Fruit fly (Drosophila melanogaster) whole organism, wandering third instar larva: ENCODE measurements around the gene CG11417.

Experiments
- CG32264 ChIP-seq: fragments of 200-800 bp; sonication (Bioruptor generic); optimal IDR thresholded peaks from 2 replicates; lab custom pipeline; 2016; ENCODE audit warnings: missing biosample characterization, missing genetic modification characterization
- CG9705 ChIP-seq: fragments of 200-800 bp; sonication (Bioruptor generic); optimal IDR thresholded peaks from 2 replicates; lab custom pipeline; 2018; ENCODE audit warnings: missing biosample characterization, mild to moderate bottlenecking, missing genetic modification characterization
- CrebA ChIP-seq: fragments of 200-800 bp; sonication (Bioruptor generic); optimal IDR thresholded peaks from 2 replicates; lab custom pipeline; 2016; ENCODE audit warnings: missing biosample characterization, mild to moderate bottlenecking, missing genetic modification characterization, borderline replicate concordance
- Dfd ChIP-seq: fragments of >200 bp; optimal IDR thresholded peaks from 2 replicates; lab custom pipeline; 2017; ENCODE audit warnings: missing biosample characterization, missing genetic modification characterization
- Dif ChIP-seq: fragments of 200-275, 200-300 bp; sonication (Bioruptor generic); optimal IDR thresholded peaks from 2 replicates; lab custom pipeline; 2018; ENCODE audit warnings: missing biosample characterization, missing genetic modification characterization; ENCODE audit not compliant: partially characterized antibody
- GATAd ChIP-seq: sonication (Bioruptor generic); optimal IDR thresholded peaks from 2 replicates; lab custom pipeline; 2016; ENCODE audit warnings: missing biosample characterization, missing genetic modification characterization
- HLH106 ChIP-seq: fragments of 200-800 bp; optimal IDR thresholded peaks from 3 replicates; lab custom pipeline; 2019; ENCODE audit warnings: missing biosample characterization, mild to moderate bottlenecking, missing genetic modification characterization, moderate library complexity
- Hnf4 ChIP-seq: fragments of 200-800 bp; sonication (Bioruptor generic); optimal IDR thresholded peaks from 2 replicates; lab custom pipeline; 2016; ENCODE audit warnings: missing biosample characterization, mild to moderate bottlenecking, missing genetic modification characterization
- Hr78 ChIP-seq: fragments of >200 bp; optimal IDR thresholded peaks from 2 replicates; lab custom pipeline; 2017; ENCODE audit warnings: missing biosample characterization, missing genetic modification characterization
- Hr83 ChIP-seq: fragments of 200-300 bp; sonication (Bioruptor generic); optimal IDR thresholded peaks from 2 replicates; lab custom pipeline; 2016; ENCODE audit warnings: missing biosample characterization, mild to moderate bottlenecking, missing genetic modification characterization, moderate library complexity; ENCODE audit not compliant: poor library complexity, severe bottlenecking
- Jra ChIP-seq: sonication (Bioruptor generic); optimal IDR thresholded peaks from 2 replicates; lab custom pipeline; 2016; ENCODE audit warnings: missing biosample characterization, missing genetic modification characterization
- Mio ChIP-seq: sonication (Bioruptor generic); optimal IDR thresholded peaks from 2 replicates; lab custom pipeline; 2016; ENCODE audit warnings: missing biosample characterization, missing genetic modification characterization
- Myc ChIP-seq: fragments of >200 bp; optimal IDR thresholded peaks from 2 replicates; lab custom pipeline; 2017
- N ChIP-seq: fragments of >200 bp; optimal IDR thresholded peaks from 2 replicates; lab custom pipeline; 2018; ENCODE audit warnings: missing biosample characterization, missing external identifiers, missing genetic modification characterization
- OdsH ChIP-seq: fragments of 200-800 bp; sonication (Bioruptor generic); optimal IDR thresholded peaks from 2 replicates; lab custom pipeline; 2016; ENCODE audit warnings: missing biosample characterization, mild to moderate bottlenecking, missing genetic modification characterization
- Rel ChIP-seq, 2 experiments: fragments of 200-800 bp; sonication (Bioruptor generic) in 1 of 2; optimal IDR thresholded peaks; 2 replicates in 1 of 2; 3 replicates in 1 of 2; lab custom pipeline; 2016 to 2019; ENCODE audit warnings: mild to moderate bottlenecking in 2 of 2, missing biosample characterization in 2 of 2, missing genetic modification characterization in 2 of 2, moderate library complexity in 1 of 2
- Sp1 ChIP-seq: fragments of 200-800 bp; sonication (Bioruptor generic); optimal IDR thresholded peaks from 3 replicates; lab custom pipeline; 2019; ENCODE audit warnings: missing biosample characterization, mild to moderate bottlenecking, missing genetic modification characterization, moderate library complexity
- Vsx2 ChIP-seq: fragments of 200-300, 225-300 bp; sonication (Bioruptor generic); optimal IDR thresholded peaks from 2 replicates; lab custom pipeline; 2018; ENCODE audit warnings: missing biosample characterization, missing genetic modification characterization; ENCODE audit not compliant: partially characterized antibody
- br ChIP-seq: fragments of 200-800 bp; sonication (Bioruptor generic); optimal IDR thresholded peaks from 2 replicates; lab custom pipeline; 2016; ENCODE audit warnings: missing biosample characterization, missing genetic modification characterization
- brk ChIP-seq: fragments of 200-800 bp; sonication (Bioruptor generic); optimal IDR thresholded peaks from 2 replicates; lab custom pipeline; 2016; ENCODE audit warnings: missing biosample characterization, mild to moderate bottlenecking, missing genetic modification characterization
- dl ChIP-seq, 2 experiments: fragments of 175-275, 200-275 bp in 1 of 2; fragments of 200-275 bp in 1 of 2; sonication (Bioruptor generic); optimal IDR thresholded peaks; lab custom pipeline; 2018; ENCODE audit warnings: mild to moderate bottlenecking in 2 of 2, missing biosample characterization in 2 of 2, missing genetic modification characterization in 2 of 2, moderate library complexity in 2 of 2; ENCODE audit not compliant: partially characterized antibody in 2 of 2, insufficient read depth in 1 of 2
- dmrt93B ChIP-seq: fragments of 200-800 bp; sonication (Bioruptor generic); optimal IDR thresholded peaks from 2 replicates; lab custom pipeline; 2018; ENCODE audit warnings: missing biosample characterization, mild to moderate bottlenecking, missing genetic modification characterization
- dsf ChIP-seq: sonication (Bioruptor generic); optimal IDR thresholded peaks from 2 replicates; lab custom pipeline; 2016; ENCODE audit warnings: missing biosample characterization, missing genetic modification characterization, borderline replicate concordance
- ey ChIP-seq: fragments of 200-800 bp; sonication (Bioruptor generic); optimal IDR thresholded peaks from 2 replicates; lab custom pipeline; 2016; ENCODE audit warnings: missing biosample characterization, missing genetic modification characterization
- foxo ChIP-seq, 2 experiments: fragments of 200-800 bp; sonication (Bioruptor generic); optimal IDR thresholded peaks; 2 replicates in 1 of 2; 3 replicates in 1 of 2; lab custom pipeline; 2016 to 2017; ENCODE audit warnings: missing biosample characterization in 2 of 2, missing genetic modification characterization in 2 of 2
- fru ChIP-seq: fragments of 200-800 bp; sonication (Bioruptor generic); optimal IDR thresholded peaks from 3 replicates; lab custom pipeline; 2016; ENCODE audit warnings: missing biosample characterization, mild to moderate bottlenecking, missing genetic modification characterization
- h ChIP-seq: fragments of 200-800 bp; sonication (Bioruptor generic); optimal IDR thresholded peaks from 3 replicates; lab custom pipeline; 2016; ENCODE audit warnings: missing biosample characterization, mild to moderate bottlenecking, missing genetic modification characterization
- jim ChIP-seq: fragments of 175-275, 200-325 bp; sonication (Bioruptor generic); optimal IDR thresholded peaks from 2 replicates; lab custom pipeline; 2016; ENCODE audit warnings: missing biosample characterization, mild to moderate bottlenecking, missing genetic modification characterization
- lola ChIP-seq: fragments of >200 bp; optimal IDR thresholded peaks from 2 replicates; lab custom pipeline; 2017; ENCODE audit warnings: missing biosample characterization, missing genetic modification characterization
- pan ChIP-seq: fragments of >200 bp; optimal IDR thresholded peaks from 2 replicates; lab custom pipeline; 2017
- psq ChIP-seq: fragments of 200-800 bp; sonication (Bioruptor generic); optimal IDR thresholded peaks from 3 replicates; lab custom pipeline; 2017; ENCODE audit warnings: missing biosample characterization, mild to moderate bottlenecking, missing genetic modification characterization, moderate library complexity
- rgr ChIP-seq: fragments of 200-800 bp; sonication (Bioruptor generic); optimal IDR thresholded peaks from 3 replicates; lab custom pipeline; 2016; ENCODE audit warnings: missing biosample characterization, mild to moderate bottlenecking, missing genetic modification characterization
- sage ChIP-seq: fragments of 200-800 bp; sonication (Bioruptor generic); optimal IDR thresholded peaks from 2 replicates; lab custom pipeline; 2016; ENCODE audit warnings: missing biosample characterization, mild to moderate bottlenecking, missing genetic modification characterization
- tai ChIP-seq: sonication (Bioruptor generic); optimal IDR thresholded peaks from 2 replicates; lab custom pipeline; 2016; ENCODE audit warnings: missing biosample characterization, missing genetic modification characterization
- usp ChIP-seq: fragments of >200 bp; optimal IDR thresholded peaks from 2 replicates; lab custom pipeline; 2017; ENCODE audit warnings: missing biosample characterization, missing genetic modification characterization
- woc ChIP-seq: sonication (Bioruptor generic); optimal IDR thresholded peaks from 2 replicates; lab custom pipeline; 2016; ENCODE audit warnings: missing biosample characterization, mild to moderate bottlenecking, missing genetic modification characterization

The CG11417 gene

dm6 chrX:1399056-1400003, 45.5 kb downstream of the CG11417 start:
- TF ChIP-seq CG9705 (GFP tag; lab: Kevin White, UChicago) (no peak), Rel (GFP tag; optimal IDR thresholded peaks at IDR 0.05; lab: Kevin White, UChicago) (no peak), Rel (tag; optimal IDR thresholded peaks at IDR 0.05; lab: Kevin White, UChicago) (peak; percentile 11), ey (GFP tag; lab: Kevin White, UChicago) (no peak), OdsH (GFP tag; lab: Kevin White, UChicago) (no peak), brk (GFP tag; lab: Kevin White, UChicago) (no peak), dsf (GFP tag; lab: Kevin White, UChicago) (no peak), Jra (peak; percentile 30), jim (GFP tag; lab: Kevin White, UChicago) (no peak), br (GFP tag; lab: Kevin White, UChicago) (peak; percentile 36), Vsx2 (GFP tag; lab: Kevin White, UChicago) (peak; percentile 70), fru (GFP tag; lab: Kevin White, UChicago) (peak; percentile 5), Hr78 (GFP tag; lab: Kevin White, UChicago) (no peak), Mio (GFP tag; lab: Kevin White, UChicago) (no peak), woc (GFP tag; lab: Kevin White, UChicago) (peak; percentile 80), Hr83 (GFP tag; lab: Kevin White, UChicago) (peak; percentile 39), dmrt93B (GFP tag; lab: Kevin White, UChicago) (no peak), foxo (GFP tag; optimal IDR thresholded peaks at IDR 0.05; lab: Kevin White, UChicago) (no peak), pan (lab: Kevin White, UChicago) (no peak), h (GFP tag; lab: Kevin White, UChicago) (peak; percentile 17), N (GFP tag; lab: Kevin White, UChicago) (no peak), sage (no peak), rgr (GFP tag; lab: Kevin White, UChicago) (no peak), dl (GFP tag; optimal IDR thresholded peaks at IDR 0.05; lab: Kevin White, UChicago; ENCODE audit: insufficient read depth in 1 of 2, partially characterized antibody in 2 of 2) (peak; percentile 25 to 82), Myc (lab: Kevin White, UChicago) (no peak), Dif (GFP tag; lab: Kevin White, UChicago) (peak; percentile 81), Dfd (GFP tag; lab: Kevin White, UChicago) (no peak), CG32264 (no peak), Sp1 (GFP tag; lab: Kevin White, UChicago) (peak; percentile 12), lola (GFP tag; lab: Kevin White, UChicago) (no peak), Hnf4 (no peak), GATAd (GFP tag; lab: Kevin White, UChicago) (no peak), HLH106 (tag; lab: Kevin White, UChicago) (no peak), usp (GFP tag; lab: Kevin White, UChicago) (no peak), tai (GFP tag; lab: Kevin White, UChicago) (no peak), CrebA (GFP tag; lab: Kevin White, UChicago) (no peak), psq (peak; percentile 19)

dm6 chrX:1405012-1405411, 51.2 kb downstream of the CG11417 start:
- no peak for TF ChIP-seq Mio (GFP tag; lab: Kevin White, UChicago)
- TF ChIP-seq Hr78 (GFP tag; lab: Kevin White, UChicago): no peak
- TF ChIP-seq h (GFP tag; lab: Kevin White, UChicago): no peak
- TF ChIP-seq GATAd (GFP tag; lab: Kevin White, UChicago): no peak
- no peak for TF ChIP-seq brk (GFP tag; lab: Kevin White, UChicago)
- TF ChIP-seq br (GFP tag; lab: Kevin White, UChicago): no peak
- TF ChIP-seq Rel (GFP tag; optimal IDR thresholded peaks at IDR 0.05; lab: Kevin White, UChicago): no peak
- TF ChIP-seq Rel (tag; optimal IDR thresholded peaks at IDR 0.05; lab: Kevin White, UChicago): no peak
- TF ChIP-seq Dfd (GFP tag; lab: Kevin White, UChicago): no peak
- no peak for TF ChIP-seq pan (lab: Kevin White, UChicago)
- no peak for TF ChIP-seq fru (GFP tag; lab: Kevin White, UChicago)
- no peak for TF ChIP-seq dmrt93B (GFP tag; lab: Kevin White, UChicago)
- TF ChIP-seq foxo (GFP tag; optimal IDR thresholded peaks at IDR 0.05; lab: Kevin White, UChicago): no peak
- no peak for TF ChIP-seq jim (GFP tag; lab: Kevin White, UChicago)
- no peak for TF ChIP-seq CrebA (GFP tag; lab: Kevin White, UChicago)
- TF ChIP-seq usp (GFP tag; lab: Kevin White, UChicago): no peak
- no peak for TF ChIP-seq CG9705 (GFP tag; lab: Kevin White, UChicago)
- no peak for TF ChIP-seq Myc (lab: Kevin White, UChicago)
- TF ChIP-seq dl (GFP tag; optimal IDR thresholded peaks at IDR 0.05; lab: Kevin White, UChicago; ENCODE audit: insufficient read depth in 1 of 2, partially characterized antibody in 2 of 2): no peak
